Fruit fly (Drosophila melanogaster) whole organism, adult: Measurements from ENCODE around the gene CG11986.

ENCODE experiments used
- CG11617 ChIP-seq: fragments of 200-800 bp; sonication (Bioruptor generic); optimal IDR thresholded peaks from 2 replicates; lab custom pipeline; 2017; ENCODE audit warnings: mild to moderate bottlenecking, missing biosample characterization, missing genetic modification reagents, missing genetic modification characterization
- CG12768 ChIP-seq: fragments of 200-800 bp; sonication (Bioruptor generic); optimal IDR thresholded peaks from 2 replicates; lab custom pipeline; 2017; ENCODE audit warnings: missing biosample characterization, missing genetic modification characterization, mild to moderate bottlenecking, moderate library complexity, missing genetic modification reagents
- CG14711 ChIP-seq: fragments of 200-800 bp; sonication (Bioruptor generic); optimal IDR thresholded peaks from 2 replicates; lab custom pipeline; 2018; ENCODE audit warnings: missing biosample characterization, mild to moderate bottlenecking, missing genetic modification characterization, moderate library complexity
- CG1620 ChIP-seq: fragments of 200-800 bp; sonication (Bioruptor generic); optimal IDR thresholded peaks from 2 replicates; lab custom pipeline; 2016; ENCODE audit warnings: missing biosample characterization, missing genetic modification characterization
- CG33017 ChIP-seq: fragments of 200-800 bp; sonication (Bioruptor generic); optimal IDR thresholded peaks from 2 replicates; lab custom pipeline; 2018; ENCODE audit warnings: missing biosample characterization, mild to moderate bottlenecking, missing genetic modification characterization, moderate library complexity
- CG5204 ChIP-seq: fragments of 200-800 bp; sonication (Bioruptor generic); optimal IDR thresholded peaks from 2 replicates; lab custom pipeline; 2016; ENCODE audit warnings: missing biosample characterization, missing genetic modification characterization
- CG7045 ChIP-seq: fragments of 200-800 bp; sonication (Bioruptor generic); optimal IDR thresholded peaks from 2 replicates; lab custom pipeline; 2017; ENCODE audit warnings: missing biosample characterization, mild to moderate bottlenecking, missing genetic modification characterization
- CG7101 ChIP-seq: fragments of 200-800 bp; sonication (Bioruptor generic); optimal IDR thresholded peaks from 2 replicates; lab custom pipeline; 2018; ENCODE audit warnings: missing biosample characterization, mild to moderate bottlenecking, missing genetic modification characterization, moderate library complexity
- Clk ChIP-seq: fragments of 200-800 bp; sonication (Bioruptor generic); optimal IDR thresholded peaks from 2 replicates; lab custom pipeline; 2017; ENCODE audit warnings: missing biosample characterization, missing genetic modification characterization
- Crg-1 ChIP-seq: fragments of 200-800 bp; sonication (Bioruptor generic); optimal IDR thresholded peaks from 2 replicates; lab custom pipeline; 2016; ENCODE audit warnings: missing biosample characterization, missing genetic modification characterization
- Hr96 ChIP-seq: fragments of 200-800 bp; sonication (Bioruptor generic); optimal IDR thresholded peaks from 2 replicates; lab custom pipeline; 2016; ENCODE audit warnings: missing biosample characterization, missing genetic modification characterization
- Mnt ChIP-seq: fragments of 200-800 bp; sonication (Bioruptor generic); optimal IDR thresholded peaks from 2 replicates; lab custom pipeline; 2016; ENCODE audit warnings: missing biosample characterization, mild to moderate bottlenecking, missing genetic modification characterization
- bab1 ChIP-seq: fragments of 200-800 bp; sonication (Bioruptor generic); optimal IDR thresholded peaks from 3 replicates; lab custom pipeline; 2019; ENCODE audit warnings: missing biosample characterization, mild to moderate bottlenecking, missing genetic modification characterization, moderate library complexity
- cic ChIP-seq: fragments of 200-800 bp; sonication (Bioruptor generic); optimal IDR thresholded peaks from 2 replicates; lab custom pipeline; 2017; ENCODE audit warnings: missing biosample characterization, mild to moderate bottlenecking, missing genetic modification characterization, moderate library complexity
- cnc ChIP-seq, 2 experiments: fragments of >200 bp; optimal IDR thresholded peaks; 2 replicates each; lab custom pipeline; 2017
- kay ChIP-seq: fragments of 200-800 bp; sonication (Bioruptor generic); peaks from one replicate; lab custom pipeline; 2016; ENCODE audit warnings: missing biosample characterization, missing genetic modification characterization, borderline replicate concordance
- ovo ChIP-seq: fragments of 200-800 bp; sonication (Bioruptor generic); optimal IDR thresholded peaks from 2 replicates; lab custom pipeline; 2016; ENCODE audit warnings: missing biosample characterization, missing genetic modification characterization
- pad ChIP-seq: fragments of 200-800 bp; sonication (Bioruptor generic); optimal IDR thresholded peaks from 3 replicates; lab custom pipeline; 2017; ENCODE audit warnings: missing biosample characterization, missing genetic modification characterization, mild to moderate bottlenecking, moderate library complexity, missing genetic modification reagents
- tj ChIP-seq: fragments of 200-800 bp; sonication (Bioruptor generic); optimal IDR thresholded peaks from 3 replicates; lab custom pipeline; 2017; ENCODE audit warnings: missing biosample characterization, mild to moderate bottlenecking, missing genetic modification characterization, moderate library complexity
- toe ChIP-seq: fragments of 200-800 bp; sonication (Bioruptor generic); optimal IDR thresholded peaks from 2 replicates; lab custom pipeline; 2016; ENCODE audit warnings: missing biosample characterization, missing genetic modification characterization

Gene CG11986

DNA sequence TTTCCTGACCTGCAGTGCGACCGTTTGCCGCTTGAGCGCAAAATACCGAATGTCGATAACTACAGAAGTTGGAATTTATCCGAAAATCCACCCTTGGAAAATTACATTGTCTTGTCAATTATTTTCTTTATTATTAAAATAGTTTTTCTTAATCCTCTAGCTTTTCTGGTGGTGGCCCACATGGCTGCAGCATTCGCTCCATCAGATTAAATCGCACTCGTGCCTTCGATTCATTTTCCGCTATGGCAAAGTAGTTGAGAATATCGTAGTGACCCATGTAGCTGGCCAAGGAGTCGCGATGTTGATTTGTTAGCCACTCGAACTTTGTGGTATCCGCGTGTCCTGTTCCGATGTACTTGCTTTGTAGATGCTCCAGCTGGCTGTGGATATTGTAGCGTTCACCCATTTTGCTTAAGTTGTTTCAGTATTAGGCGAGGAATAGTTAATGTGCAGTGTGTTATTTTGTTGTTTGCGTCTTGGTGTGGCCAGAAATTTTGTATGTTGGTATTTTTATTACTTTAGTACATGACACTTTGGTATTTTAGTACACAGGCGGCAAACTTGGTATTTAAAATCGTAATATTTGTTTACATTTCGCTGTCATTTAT, at the start of gene CG11986, which contains the start of the genes Kcmf1 and Sf3b5:
TSS of gene CG11986 (plus strand) at position 588 of the 608 bp plus-strand sequence.
TSS of gene Kcmf1 (minus strand) at position 51 of the 608 bp plus-strand sequence.
TSS of gene Sf3b5 (minus strand) at position 483 of the 608 bp plus-strand sequence.
- no peak for TF ChIP-seq kay (GFP tag; lab: Kevin White, UChicago)
- no peak for TF ChIP-seq CG7101 (tag; lab: Kevin White, UChicago)
- TF ChIP-seq Mnt, result no peak
- TF ChIP-seq CG5204 (GFP tag; lab: Kevin White, UChicago), result no peak
- TF ChIP-seq Clk, result no peak
- no peak for TF ChIP-seq CG7045
- TF ChIP-seq CG1620, result no peak
- no peak for TF ChIP-seq CG12768 (GFP tag; lab: Kevin White, UChicago)
- TF ChIP-seq CG14711, result no peak
- no peak for TF ChIP-seq ovo
- TF ChIP-seq pad (GFP tag; lab: Kevin White, UChicago), result no peak
- TF ChIP-seq cic (GFP tag; lab: Kevin White, UChicago), result no peak
- TF ChIP-seq toe, result no peak
- TF ChIP-seq tj (GFP tag; lab: Kevin White, UChicago), result no peak
- TF ChIP-seq CG11617, result no peak
- TF ChIP-seq bab1, result no peak
- no peak for TF ChIP-seq Crg-1 (GFP tag; lab: Kevin White, UChicago)
- TF ChIP-seq Hr96, result no peak
- TF ChIP-seq CG33017 (tag; lab: Kevin White, UChicago), result no peak
- TF ChIP-seq cnc (optimal IDR thresholded peaks at IDR 0.05; lab: Kevin White, UChicago), result no peak

- TF ChIP-seq Crg-1 (GFP tag; lab: Kevin White, UChicago) (no peak), CG14711 (no peak), toe (no peak), cnc (optimal IDR thresholded peaks at IDR 0.05; lab: Kevin White, UChicago) (no peak), ovo (no peak)
Measured at dm6 chr3R:8965546-8965945, 49.7 kb upstream of the CG11986 start.

DNA sequence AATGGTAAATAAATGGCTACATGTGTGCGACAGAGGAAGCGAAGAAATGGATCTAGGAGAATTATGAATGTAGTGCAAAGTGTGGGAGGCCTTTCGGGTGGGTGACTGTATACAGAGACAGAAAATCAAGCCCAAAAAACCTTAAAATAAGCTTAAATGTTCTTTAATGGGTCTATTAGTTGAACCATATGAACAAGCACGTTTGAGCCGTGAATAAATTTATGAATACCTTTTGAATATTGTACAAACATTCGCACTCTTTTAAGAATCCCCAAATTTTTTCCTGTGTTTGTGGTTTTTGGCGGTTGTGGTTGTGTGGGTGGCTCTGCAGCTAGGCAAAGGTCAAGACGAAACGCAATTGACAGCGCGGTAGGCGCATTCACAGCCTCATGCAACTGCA, 48.6 kb upstream of the CG11986 start:
- TF ChIP-seq Crg-1 (GFP tag; lab: Kevin White, UChicago), result no peak
- no peak for TF ChIP-seq Hr96

DNA sequence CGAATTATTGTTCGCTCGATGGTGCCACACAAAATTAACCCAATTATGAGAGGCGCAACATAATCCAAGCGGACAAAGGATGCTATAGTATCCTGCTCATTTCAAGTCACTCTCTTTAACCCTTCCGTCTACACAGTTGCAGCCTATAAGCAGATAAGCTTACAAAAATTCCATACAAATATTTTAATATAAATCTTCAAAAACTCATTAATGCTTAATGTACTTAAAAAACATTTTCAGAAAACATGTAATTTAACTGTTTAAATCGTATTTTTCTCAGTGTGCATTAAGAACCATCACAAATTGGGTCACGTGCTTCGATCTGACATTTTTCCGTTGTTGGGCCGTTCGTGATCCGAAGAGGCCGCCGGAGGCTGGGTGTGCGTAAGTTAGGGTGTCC, 46.4 kb upstream of the CG11986 start:
- TF ChIP-seq kay (GFP tag; lab: Kevin White, UChicago) (no peak), cnc (optimal IDR thresholded peaks at IDR 0.05; lab: Kevin White, UChicago) (no peak), toe (no peak), pad (GFP tag; lab: Kevin White, UChicago) (no peak), CG7045 (no peak), CG5204 (GFP tag; lab: Kevin White, UChicago) (no peak), Mnt (no peak), CG11617 (no peak), CG7101 (tag; lab: Kevin White, UChicago) (no peak), tj (GFP tag; lab: Kevin White, UChicago) (no peak), CG1620 (no peak), Crg-1 (GFP tag; lab: Kevin White, UChicago) (no peak), bab1 (no peak), CG12768 (GFP tag; lab: Kevin White, UChicago) (no peak), CG33017 (tag; lab: Kevin White, UChicago) (no peak), ovo (no peak), CG14711 (no peak)

DNA sequence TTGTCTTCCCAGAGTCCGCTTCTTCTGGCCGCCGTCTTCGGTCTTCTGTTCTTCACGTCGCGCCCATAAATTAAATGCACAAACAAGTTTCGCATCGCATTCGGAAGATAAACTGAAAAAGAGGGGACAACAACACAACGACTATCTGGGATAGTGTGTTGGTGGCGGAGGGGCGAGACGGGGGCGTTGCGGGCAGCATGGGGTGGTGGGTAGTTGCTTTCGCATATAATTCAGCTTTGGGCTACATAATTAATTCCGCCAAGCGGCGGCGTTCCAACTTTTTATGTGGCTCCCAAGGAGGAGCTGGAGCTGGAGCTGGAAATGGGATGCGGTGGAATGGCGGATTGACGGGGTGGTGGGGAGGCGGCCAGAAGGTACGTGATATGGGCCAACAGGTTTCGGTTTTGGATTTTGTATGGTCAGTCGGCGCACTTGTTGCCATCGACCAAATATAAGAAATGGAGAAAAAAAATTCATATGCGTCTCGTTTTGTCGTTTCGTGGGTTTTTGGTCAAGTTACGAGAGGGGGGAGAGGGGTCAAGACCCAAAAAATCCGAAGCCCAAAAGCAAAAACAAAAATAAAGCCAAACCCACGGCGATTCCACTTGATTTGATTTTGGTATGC, 45.8 kb upstream of the CG11986 start:
- TF ChIP-seq cnc (optimal IDR thresholded peaks at IDR 0.05; lab: Kevin White, UChicago), result no peak
- no peak for TF ChIP-seq CG14711
- TF ChIP-seq CG12768 (GFP tag; lab: Kevin White, UChicago), result no peak
- TF ChIP-seq kay (GFP tag; lab: Kevin White, UChicago), result no peak
- TF ChIP-seq tj (GFP tag; lab: Kevin White, UChicago), result no peak
- no peak for TF ChIP-seq Clk
- no peak for TF ChIP-seq bab1
- no peak for TF ChIP-seq Mnt
- TF ChIP-seq cic (GFP tag; lab: Kevin White, UChicago), result no peak
- TF ChIP-seq toe, result no peak
- no peak for TF ChIP-seq Hr96
- TF ChIP-seq Crg-1 (GFP tag; lab: Kevin White, UChicago), result no peak
- no peak for TF ChIP-seq pad (GFP tag; lab: Kevin White, UChicago)
- TF ChIP-seq CG7045, result no peak
- no peak for TF ChIP-seq CG11617
- TF ChIP-seq ovo, result no peak
- no peak for TF ChIP-seq CG5204 (GFP tag; lab: Kevin White, UChicago)

dm6 chr3R:8969926-8970306, 45.3 kb upstream of the CG11986 start:
- TF ChIP-seq CG7101 (tag; lab: Kevin White, UChicago) (no peak), CG7045 (no peak), CG14711 (no peak), Hr96 (no peak), kay (GFP tag; lab: Kevin White, UChicago) (no peak), bab1 (no peak), cnc (optimal IDR thresholded peaks at IDR 0.05; lab: Kevin White, UChicago) (no peak), tj (GFP tag; lab: Kevin White, UChicago) (no peak), ovo (no peak), CG11617 (no peak), Crg-1 (GFP tag; lab: Kevin White, UChicago) (no peak), pad (GFP tag; lab: Kevin White, UChicago) (no peak), CG33017 (tag; lab: Kevin White, UChicago) (no peak), CG5204 (GFP tag; lab: Kevin White, UChicago) (no peak), CG1620 (no peak), Clk (no peak), CG12768 (GFP tag; lab: Kevin White, UChicago) (no peak)
